Worm (Caenorhabditis elegans) whole organism, young adult: ENCODE results near the gene sdz-37.

Experiments used
- B0035.1 ChIP-seq: sonication (generic microtip); optimal IDR thresholded peaks from 2 replicates; lab custom pipeline; 2016; ENCODE audit warnings: missing genetic modification characterization, mild to moderate bottlenecking, missing compliant biosample characterization, missing genotype, missing genetic modification reagents
- B0261.1 ChIP-seq: sonication (generic microtip); optimal IDR thresholded peaks from 2 replicates; lab custom pipeline; 2016; ENCODE audit warnings: mild to moderate bottlenecking, missing genetic modification characterization, moderate library complexity, missing compliant biosample characterization
- B0336.3 ChIP-seq: fragments of 200-800 bp; sonication (Bioruptor generic); IDR thresholded peaks from 2 replicates; pipeline ENCODE4 v1.3.6; 2022; ENCODE audit warnings: missing genetic modification characterization, missing compliant biosample characterization
- C17E4.6 ChIP-seq: fragments of 200-800 bp; sonication (Bioruptor generic); IDR thresholded peaks from 2 replicates; pipeline ENCODE4 v1.3.6; 2022; ENCODE audit warnings: missing genetic modification reagents, missing genetic modification characterization, missing compliant biosample characterization
- F23B12.7 ChIP-seq: sonication (generic microtip); optimal IDR thresholded peaks from 2 replicates; lab custom pipeline; 2017; ENCODE audit warnings: missing genetic modification characterization, mild to moderate bottlenecking, missing compliant biosample characterization, antibody characterized with exemption, moderate library complexity; ENCODE audit not compliant: insufficient read depth
- F37B4.10 ChIP-seq: fragments of 200-800 bp; sonication (Bioruptor generic); IDR thresholded peaks from 2 replicates; pipeline ENCODE4 v1.3.6; 2022; ENCODE audit warnings: missing genetic modification characterization, missing compliant biosample characterization
- F57A8.1 ChIP-seq: fragments of 200-800 bp; sonication (Bioruptor generic); optimal IDR thresholded peaks from 2 replicates; lab custom pipeline; 2018; ENCODE audit warnings: mild to moderate bottlenecking, missing genetic modification characterization, moderate library complexity, missing compliant biosample characterization
- T07F8.4 ChIP-seq: sonication (generic microtip); optimal IDR thresholded peaks from 2 replicates; lab custom pipeline; 2016; ENCODE audit warnings: mild to moderate bottlenecking, missing genetic modification characterization, moderate library complexity, missing compliant biosample characterization
- Y53F4B.3 ChIP-seq: fragments of 200-800 bp; sonication (Bioruptor generic); IDR thresholded peaks from 2 replicates; pipeline ENCODE4 v1.3.6; 2022; ENCODE audit warnings: missing genetic modification reagents, missing genetic modification characterization, missing compliant biosample characterization
- Y67H2A.10 ChIP-seq: fragments of 200-800 bp; sonication (Bioruptor generic); conservative IDR thresholded peaks from 2 replicates; pipeline ENCODE4 v1.3.6; 2022; ENCODE audit warnings: missing genetic modification reagents, missing genetic modification characterization, missing compliant biosample characterization
- aptf-3 ChIP-seq: fragments of 200-800 bp; sonication (Bioruptor generic); IDR thresholded peaks from 2 replicates; pipeline ENCODE4 v1.3.6; 2022; ENCODE audit warnings: missing genetic modification characterization, missing compliant biosample characterization
- attf-5 ChIP-seq: fragments of 200-800 bp; sonication (Bioruptor generic); optimal IDR thresholded peaks from 2 replicates; lab custom pipeline; 2018; ENCODE audit warnings: mild to moderate bottlenecking, missing genetic modification characterization, missing compliant biosample characterization
- attf-6 ChIP-seq: fragments of 200-800 bp; sonication (Bioruptor generic); IDR thresholded peaks from 2 replicates; pipeline ENCODE4 v1.3.6; 2022; ENCODE audit warnings: missing genetic modification reagents, missing genetic modification characterization, missing compliant biosample characterization
- cebp-1 ChIP-seq, 2 experiments: fragments of 200-800 bp in 1 of 2; sonication (Bioruptor generic) in 1 of 2; sonication (generic microtip) in 1 of 2; IDR thresholded peaks in 1 of 2; optimal IDR thresholded peaks in 1 of 2; 2 replicates each; pipeline versions ENCODE4 v1.3.6 to Lab custom; 2017 to 2022; ENCODE audit warnings: missing compliant biosample characterization in 2 of 2, missing genetic modification characterization in 2 of 2, mild to moderate bottlenecking in 1 of 2, missing genetic modification reagents in 1 of 2, moderate library complexity in 1 of 2
- cebp-2 ChIP-seq: fragments of 200-800 bp; sonication (Bioruptor generic); IDR thresholded peaks from 2 replicates; pipeline ENCODE4 v1.3.6; 2022; ENCODE audit warnings: missing genetic modification characterization, missing compliant biosample characterization
- ceh-79 ChIP-seq: sonication (generic microtip); optimal IDR thresholded peaks from 2 replicates; lab custom pipeline; 2017; ENCODE audit warnings: mild to moderate bottlenecking, missing genetic modification characterization, missing compliant biosample characterization
- ceh-91 ChIP-seq: fragments of 200-800 bp; sonication (Bioruptor generic); IDR thresholded peaks from 2 replicates; pipeline ENCODE4 v1.3.6; 2022; ENCODE audit warnings: missing genetic modification reagents, missing genetic modification characterization, missing compliant biosample characterization
- chd-7 ChIP-seq: sonication (generic microtip); optimal IDR thresholded peaks from 2 replicates; lab custom pipeline; 2016; ENCODE audit warnings: mild to moderate bottlenecking, missing genetic modification characterization, moderate library complexity, missing compliant biosample characterization
- die-1 ChIP-seq: sonication (generic microtip); optimal IDR thresholded peaks from 2 replicates; lab custom pipeline; 2016; ENCODE audit warnings: missing genotype, mild to moderate bottlenecking, missing genetic modification characterization, missing compliant biosample characterization
- dox-1 ChIP-seq: fragments of 200-800 bp; sonication (Bioruptor generic); IDR thresholded peaks from 2 replicates; pipeline ENCODE4 v1.3.6; 2022; ENCODE audit warnings: missing genetic modification reagents, missing genetic modification characterization, missing compliant biosample characterization
- dpff-1 ChIP-seq: sonication (generic microtip); optimal IDR thresholded peaks from 2 replicates; lab custom pipeline; 2017; ENCODE audit warnings: mild to moderate bottlenecking, missing genetic modification characterization, missing compliant biosample characterization
- dpl-1 ChIP-seq: fragments of 150-350 bp; optimal IDR thresholded peaks from 2 replicates; lab custom pipeline; 2014; ENCODE audit warnings: missing biosample characterization, missing genetic modification reagents, missing genetic modification characterization
- egrh-3 ChIP-seq: fragments of 200-800 bp; sonication (Bioruptor generic); IDR thresholded peaks from 2 replicates; pipeline ENCODE4 v1.3.6; 2022; ENCODE audit warnings: missing genetic modification reagents, missing genetic modification characterization, missing compliant biosample characterization
- ekl-4 ChIP-seq: fragments of 200-800 bp; sonication (Bioruptor generic); IDR thresholded peaks from 2 replicates; pipeline ENCODE4 v1.3.6; 2022; ENCODE audit warnings: missing genetic modification reagents, missing genetic modification characterization, missing compliant biosample characterization
- hmg-1.2 ChIP-seq: fragments of 200-800 bp; sonication (Bioruptor generic); IDR thresholded peaks from 2 replicates; pipeline ENCODE4 v1.3.6; 2022; ENCODE audit warnings: missing genetic modification reagents, missing genetic modification characterization, missing compliant biosample characterization
- hrde-1 ChIP-seq: sonication (generic microtip); optimal IDR thresholded peaks from 2 replicates; lab custom pipeline; 2016; ENCODE audit warnings: missing genetic modification characterization, mild to moderate bottlenecking, missing compliant biosample characterization, moderate library complexity, missing genotype, missing genetic modification reagents, borderline replicate concordance
- lag-1 ChIP-seq: fragments of 200-800 bp; sonication (Bioruptor generic); IDR thresholded peaks from 2 replicates; pipeline ENCODE4 v1.3.6; 2022; ENCODE audit warnings: missing genetic modification reagents, missing genetic modification characterization, missing compliant biosample characterization
- lin-26 ChIP-seq: fragments of 200-800 bp; sonication (Bioruptor generic); IDR thresholded peaks from 2 replicates; pipeline ENCODE4 v1.3.6; 2022; ENCODE audit warnings: missing genetic modification reagents, missing genetic modification characterization, missing compliant biosample characterization
- lin-54 ChIP-seq: fragments of 200-800 bp; sonication (Bioruptor generic); optimal IDR thresholded peaks from 2 replicates; lab custom pipeline; 2018; ENCODE audit warnings: mild to moderate bottlenecking, missing genetic modification characterization, missing compliant biosample characterization
- lir-1 ChIP-seq: fragments of 200-800 bp; sonication (Bioruptor generic); conservative IDR thresholded peaks from 2 replicates; pipeline ENCODE4 v1.3.6; 2022; ENCODE audit warnings: missing genetic modification reagents, missing genetic modification characterization, missing compliant biosample characterization
- lsl-1 ChIP-seq: fragments of 200-800 bp; sonication (Bioruptor generic); optimal IDR thresholded peaks from 2 replicates; lab custom pipeline; 2018; ENCODE audit warnings: mild to moderate bottlenecking, missing genetic modification characterization, moderate library complexity, missing compliant biosample characterization
- madf-6 ChIP-seq: fragments of 200-800 bp; sonication (Bioruptor generic); IDR thresholded peaks from 2 replicates; pipeline ENCODE4 v1.3.6; 2022; ENCODE audit warnings: missing genetic modification reagents, missing genetic modification characterization, missing compliant biosample characterization
- mel-28 ChIP-seq: sonication (generic microtip); optimal IDR thresholded peaks from 2 replicates; lab custom pipeline; 2016; ENCODE audit warnings: borderline replicate concordance, mild to moderate bottlenecking, missing genetic modification characterization, missing compliant biosample characterization
- nhr-80 ChIP-seq: sonication (generic microtip); optimal IDR thresholded peaks from 2 replicates; lab custom pipeline; 2016; ENCODE audit warnings: missing genetic modification characterization, missing compliant biosample characterization
- nhr-90 ChIP-seq: sonication (generic microtip); optimal IDR thresholded peaks from 2 replicates; lab custom pipeline; 2016; ENCODE audit warnings: missing genotype, mild to moderate bottlenecking, missing genetic modification characterization, missing compliant biosample characterization
- rcor-1 ChIP-seq: fragments of 200-800 bp; sonication (Bioruptor generic); IDR thresholded peaks from 2 replicates; pipeline ENCODE4 v1.3.6; 2022; ENCODE audit warnings: missing genetic modification reagents, missing genetic modification characterization, missing compliant biosample characterization
- rec-8 ChIP-seq, 2 experiments: sonication (generic microtip); optimal IDR thresholded peaks; 2 replicates each; lab custom pipeline; 2016; ENCODE audit warnings: mild to moderate bottlenecking in 2 of 2, missing genetic modification characterization in 2 of 2, missing genetic modification reagents in 2 of 2, missing genotype in 2 of 2, missing biosample characterization in 1 of 2, missing compliant biosample characterization in 1 of 2, moderate library complexity in 1 of 2
- rpc-1 ChIP-seq, 2 experiments: fragments of 150-350 bp in 1 of 2; sonication (generic microtip) in 1 of 2; optimal IDR thresholded peaks; 2 replicates each; lab custom pipeline; 2014 to 2018; ENCODE audit warnings: missing biosample characterization in 1 of 2, missing genetic modification characterization in 1 of 2, missing genetic modification reagents in 1 of 2, missing genotype in 1 of 2
- sdz-38 ChIP-seq: sonication (generic microtip); optimal IDR thresholded peaks from 2 replicates; lab custom pipeline; 2016; ENCODE audit warnings: missing genotype, missing genetic modification characterization, missing compliant biosample characterization
- snpc-1.1 ChIP-seq: sonication (generic microtip); optimal IDR thresholded peaks from 2 replicates; lab custom pipeline; 2017; ENCODE audit warnings: missing genetic modification characterization, mild to moderate bottlenecking, missing compliant biosample characterization, antibody characterized with exemption, moderate library complexity, missing genotype, missing genetic modification reagents; ENCODE audit not compliant: insufficient read depth
- snpc-3.4 ChIP-seq: sonication (generic microtip); optimal IDR thresholded peaks from 2 replicates; lab custom pipeline; 2017; ENCODE audit warnings: missing genetic modification characterization, mild to moderate bottlenecking, missing compliant biosample characterization, antibody characterized with exemption, moderate library complexity, missing genotype, missing genetic modification reagents
- somi-1 ChIP-seq: fragments of 200-800 bp; sonication (Bioruptor generic); optimal IDR thresholded peaks from 2 replicates; lab custom pipeline; 2018; ENCODE audit warnings: mild to moderate bottlenecking, missing genetic modification characterization, missing compliant biosample characterization
- unc-130 ChIP-seq: sonication (generic microtip); optimal IDR thresholded peaks from 2 replicates; lab custom pipeline; 2016; ENCODE audit warnings: missing genetic modification reagents, missing genetic modification characterization, missing compliant biosample characterization
- unc-62 ChIP-seq: fragments of 150-350 bp; optimal IDR thresholded peaks from 2 replicates; lab custom pipeline; 2014; ENCODE audit warnings: missing biosample characterization, missing genetic modification reagents, missing genetic modification characterization
- ztf-18 ChIP-seq: sonication (generic microtip); optimal IDR thresholded peaks from 2 replicates; lab custom pipeline; 2016; ENCODE audit warnings: missing genotype, mild to moderate bottlenecking, missing genetic modification characterization, missing compliant biosample characterization

sdz-37 gene

DNA sequence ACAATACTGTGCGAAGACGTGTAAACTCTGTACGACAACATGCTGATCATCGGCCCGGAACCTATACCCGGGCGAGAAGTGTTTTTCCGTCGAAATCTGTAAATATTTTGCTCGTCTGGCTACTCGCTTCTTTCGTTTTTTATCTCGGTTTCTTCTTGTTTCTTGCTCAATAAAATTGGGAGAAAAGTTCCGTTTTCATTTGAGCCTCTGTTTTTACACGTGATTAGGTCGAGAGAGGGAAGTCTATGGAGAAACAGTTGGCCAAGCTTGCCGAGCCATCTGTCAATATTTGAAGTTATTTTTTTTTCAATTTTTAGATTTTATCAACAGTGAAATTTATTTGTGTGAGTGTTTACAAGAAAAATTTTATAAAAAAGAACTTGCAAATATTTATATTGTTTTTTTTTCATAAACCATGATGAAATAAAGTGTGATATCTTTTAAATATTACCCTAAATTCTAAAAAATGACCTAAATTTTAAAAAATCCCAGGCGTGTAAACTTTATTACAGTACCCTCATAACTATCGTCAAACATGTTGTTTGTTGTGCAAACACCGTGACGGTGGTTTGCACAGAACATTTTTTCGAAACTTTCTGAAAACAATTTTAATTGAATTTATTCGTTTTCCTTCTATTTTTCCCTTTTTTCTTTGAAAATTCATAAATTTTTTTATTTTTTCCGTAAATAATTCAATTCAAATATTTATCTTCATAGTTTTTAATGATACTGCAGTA is 19.5 kb upstream of the sdz-37 start (continued):
- TF ChIP-seq dpl-1 (GFP tag; lab: Kevin White, UChicago) = no peak
- no peak for TF ChIP-seq B0261.1 (tag; lab: Kevin White, UChicago)
- TF ChIP-seq C17E4.6 (GFP tag; lab: Robert Waterston, UW) = no peak
- no peak for TF ChIP-seq F23B12.7 (tag; lab: Kevin White, UChicago)
- peak; percentile 28 for TF ChIP-seq snpc-3.4
- TF ChIP-seq lin-26 (GFP tag; lab: Robert Waterston, UW) = no peak
- TF ChIP-seq ztf-18 (tag; lab: Kevin White, UChicago) = no peak
- no peak for TF ChIP-seq lin-54
- TF ChIP-seq snpc-1.1 (tag; lab: Kevin White, UChicago) = no peak
- TF ChIP-seq dpff-1 = no peak
- TF ChIP-seq madf-6 (GFP tag; lab: Robert Waterston, UW) = peak; percentile 83
- TF ChIP-seq B0035.1 (tag; lab: Kevin White, UChicago) = no peak
- TF ChIP-seq B0336.3 (GFP tag; lab: Robert Waterston, UW) = no peak
- no peak for TF ChIP-seq hrde-1
- TF ChIP-seq Y67H2A.10 (GFP tag; lab: Robert Waterston, UW) = no peak
- no peak for TF ChIP-seq chd-7
- peak; percentile 76 for TF ChIP-seq lsl-1 (GFP tag; lab: Kevin White, UChicago)
- no peak for TF ChIP-seq F37B4.10 (GFP tag; lab: Robert Waterston, UW)

DNA sequence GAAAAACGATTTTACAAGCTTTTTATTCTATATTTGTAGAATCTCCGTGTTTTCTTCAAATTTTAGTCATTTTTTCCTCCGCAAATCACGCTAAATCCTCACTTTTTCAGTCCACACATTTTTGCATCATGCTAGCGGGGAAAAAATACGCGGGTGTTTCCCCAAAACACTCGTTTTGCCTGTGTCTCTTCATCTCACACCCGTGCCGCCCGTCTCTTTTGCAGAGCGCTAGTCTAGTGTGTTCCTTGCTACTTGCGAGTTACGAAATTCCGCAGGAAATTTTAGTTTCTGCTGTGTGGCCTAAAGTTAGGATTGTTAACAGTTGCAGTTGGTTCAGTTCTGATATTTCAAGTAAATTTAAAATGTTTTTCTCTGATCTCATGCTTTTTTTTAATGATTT is 18.9 kb upstream of the sdz-37 start:
- no peak for TF ChIP-seq rcor-1
- TF ChIP-seq sdz-38 (tag; lab: Kevin White, UChicago) = no peak
- TF ChIP-seq Y53F4B.3 = no peak
- TF ChIP-seq nhr-80 = peak; percentile 62
- no peak for TF ChIP-seq egrh-3 (GFP tag; lab: Robert Waterston, UW)
- TF ChIP-seq F57A8.1 (GFP tag; lab: Kevin White, UChicago) = no peak
- TF ChIP-seq ceh-79 (tag; lab: Kevin White, UChicago) = no peak
- peak; percentile 50 for TF ChIP-seq attf-5 (GFP tag; lab: Kevin White, UChicago)
- no peak for TF ChIP-seq T07F8.4 (tag; lab: Kevin White, UChicago)
- TF ChIP-seq lag-1 (GFP tag; lab: Robert Waterston, UW) = no peak
- no peak for TF ChIP-seq snpc-3.4
- TF ChIP-seq B0336.3 (GFP tag; lab: Robert Waterston, UW) = peak; percentile 46; the same call in 1 of the 2 replicates
- TF ChIP-seq ceh-91 (GFP tag; lab: Robert Waterston, UW) = no peak
- TF ChIP-seq dpl-1 (GFP tag; lab: Kevin White, UChicago) = no peak
- TF ChIP-seq die-1 (tag; lab: Kevin White, UChicago) = peak; percentile 8
- no peak for TF ChIP-seq ekl-4
- 0 out of 2 replicates have a peak, but pooled peaks have one; percentile 40 for TF ChIP-seq cebp-2 (GFP tag; lab: Robert Waterston, UW)
- no peak for TF ChIP-seq Y67H2A.10 (GFP tag; lab: Robert Waterston, UW)
- TF ChIP-seq somi-1 (GFP tag; lab: Kevin White, UChicago) = no peak
- TF ChIP-seq hmg-1.2 (GFP tag; lab: Robert Waterston, UW) = peak; percentile 20; the same call in 1 of the 2 replicates
- no peak for TF ChIP-seq unc-62
- no peak for TF ChIP-seq unc-130 (GFP tag; lab: Kevin White, UChicago)
- TF ChIP-seq nhr-90 (tag; lab: Kevin White, UChicago) = no peak
- no peak for TF ChIP-seq rec-8 (tag; optimal IDR thresholded peaks at IDR 0.05; lab: Kevin White, UChicago)
- TF ChIP-seq cebp-1 (GFP tag; IDR thresholded peaks at IDR 0.05; lab: Robert Waterston, UW) = peak; percentile 86
- TF ChIP-seq cebp-1 (tag; optimal IDR thresholded peaks at IDR 0.05; lab: Kevin White, UChicago) = peak; percentile 93
- no peak for TF ChIP-seq aptf-3 (GFP tag; lab: Robert Waterston, UW)
- TF ChIP-seq B0035.1 (tag; lab: Kevin White, UChicago) = no peak
- 0 out of 2 replicates have a peak, but pooled peaks have one; percentile 53 for TF ChIP-seq dox-1 (GFP tag; lab: Robert Waterston, UW)
- no peak for TF ChIP-seq rpc-1 (optimal IDR thresholded peaks at IDR 0.05; lab: Kevin White, UChicago)
- no peak for TF ChIP-seq rpc-1 (tag; optimal IDR thresholded peaks at IDR 0.05; lab: Kevin White, UChicago)
- no peak for TF ChIP-seq attf-6 (GFP tag; lab: Robert Waterston, UW)
- TF ChIP-seq lir-1 (GFP tag; lab: Robert Waterston, UW) = no peak
- TF ChIP-seq mel-28 (tag; lab: Kevin White, UChicago) = no peak
